Worm (Caenorhabditis elegans) whole organism, L1 larva: ENCODE measurements around the gene srx-116.

Experiments
- C04F5.9 ChIP-seq: sonication (generic microtip); optimal IDR thresholded peaks from 2 replicates; lab custom pipeline; 2016; ENCODE audit warnings: missing genetic modification characterization, missing compliant biosample characterization
- C16A3.4 ChIP-seq: fragments of 150-350 bp; optimal IDR thresholded peaks from 2 replicates; lab custom pipeline; 2014; ENCODE audit warnings: missing biosample characterization, missing genetic modification characterization
- Y116A8C.19 ChIP-seq: sonication (generic microtip); optimal IDR thresholded peaks from 2 replicates; lab custom pipeline; 2016; ENCODE audit warnings: missing compliant biosample characterization, missing genetic modification characterization, borderline replicate concordance
- aha-1 ChIP-seq: fragments of 150-350 bp; optimal IDR thresholded peaks from 2 replicates; lab custom pipeline; 2014; ENCODE audit warnings: missing biosample characterization, missing genetic modification characterization
- alr-1 ChIP-seq: fragments of 200-800 bp; sonication (Bioruptor generic); optimal IDR thresholded peaks from 2 replicates; lab custom pipeline; 2018; ENCODE audit warnings: borderline replicate concordance, mild to moderate bottlenecking, missing genetic modification characterization, missing compliant biosample characterization
- ama-1 ChIP-seq: fragments of 150-350 bp; optimal IDR thresholded peaks from 2 replicates; lab custom pipeline; 2014
- blmp-1 ChIP-seq: fragments of 150-350 bp; optimal IDR thresholded peaks from 2 replicates; lab custom pipeline; 2014; ENCODE audit warnings: missing biosample characterization, missing genetic modification characterization
- ceh-8 ChIP-seq: fragments of 200-800 bp; sonication (Bioruptor generic); optimal IDR thresholded peaks from 2 replicates; lab custom pipeline; 2018; ENCODE audit warnings: mild to moderate bottlenecking, missing genetic modification characterization, moderate library complexity, missing compliant biosample characterization
- ceh-88 ChIP-seq: fragments of 200-800 bp; sonication (Bioruptor generic); IDR thresholded peaks from 2 replicates; pipeline ENCODE4 v1.3.6; 2022; ENCODE audit warnings: missing genetic modification characterization, missing compliant biosample characterization
- efl-1 ChIP-seq, 4 experiments: fragments of 150-350 bp; optimal IDR thresholded peaks in 3 of 4; peaks in 1 of 4; 1 replicate in 1 of 4; 2 replicates in 3 of 4; lab custom pipeline; 2014; ENCODE audit warnings: missing biosample characterization in 2 of 4, missing genetic modification characterization in 2 of 4, missing genetic modification reagents in 2 of 4
- efl-3 ChIP-seq: fragments of 200-800 bp; sonication (Bioruptor generic); optimal IDR thresholded peaks from 2 replicates; lab custom pipeline; 2018; ENCODE audit warnings: mild to moderate bottlenecking, missing genetic modification characterization, missing compliant biosample characterization
- egl-13 ChIP-seq: sonication (generic microtip); optimal IDR thresholded peaks from 2 replicates; lab custom pipeline; 2016; ENCODE audit warnings: missing genotype, missing genetic modification reagents, missing genetic modification characterization, missing compliant biosample characterization
- elt-2 ChIP-seq: sonication (generic microtip); optimal IDR thresholded peaks from 2 replicates; lab custom pipeline; 2016; ENCODE audit warnings: missing genetic modification characterization, mild to moderate bottlenecking, inconsistent platforms, missing compliant biosample characterization, missing genetic modification reagents
- fos-1 ChIP-seq: fragments of 150-350 bp; optimal IDR thresholded peaks from 2 replicates; lab custom pipeline; 2014; ENCODE audit warnings: missing biosample characterization, missing genetic modification characterization
- grh-1 ChIP-seq: fragments of 200-800 bp; sonication (Bioruptor generic); IDR thresholded peaks from 2 replicates; pipeline ENCODE4 v1.3.6; 2022; ENCODE audit warnings: missing genetic modification reagents, missing genetic modification characterization, missing compliant biosample characterization
- hlh-17 ChIP-seq: fragments of 200-800 bp; sonication (Bioruptor generic); optimal IDR thresholded peaks from 2 replicates; lab custom pipeline; 2018; ENCODE audit warnings: missing genetic modification characterization, mild to moderate bottlenecking, missing compliant biosample characterization, moderate library complexity, borderline replicate concordance
- irx-1 ChIP-seq: sonication (generic microtip); optimal IDR thresholded peaks from 2 replicates; lab custom pipeline; 2016; ENCODE audit warnings: missing genetic modification characterization, missing compliant biosample characterization
- isw-1 ChIP-seq: fragments of 200-800 bp; sonication (Bioruptor generic); IDR thresholded peaks from 2 replicates; pipeline ENCODE4 v1.3.6; 2022; ENCODE audit warnings: missing genetic modification characterization, missing compliant biosample characterization
- lin-13 ChIP-seq: fragments of 150-350 bp; optimal IDR thresholded peaks from 2 replicates; lab custom pipeline; 2014; ENCODE audit warnings: missing biosample characterization, missing genetic modification reagents, missing genetic modification characterization
- lin-14 ChIP-seq: fragments of 200-800 bp; sonication (Bioruptor generic); optimal IDR thresholded peaks from 2 replicates; lab custom pipeline; 2018; ENCODE audit warnings: mild to moderate bottlenecking, missing genetic modification characterization, moderate library complexity, missing compliant biosample characterization
- lin-15B ChIP-seq: fragments of 150-350 bp; sonication (generic microtip); optimal IDR thresholded peaks from 3 replicates; lab custom pipeline; 2014; ENCODE audit warnings: missing biosample characterization, missing genetic modification characterization
- lin-39 ChIP-seq: fragments of 150-350 bp; optimal IDR thresholded peaks from 2 replicates; lab custom pipeline; 2014; ENCODE audit warnings: missing biosample characterization, missing genetic modification reagents, missing genetic modification characterization
- mep-1 ChIP-seq: fragments of 150-350 bp; optimal IDR thresholded peaks from 2 replicates; lab custom pipeline; 2014; ENCODE audit warnings: missing biosample characterization, missing genetic modification characterization
- nhr-19 ChIP-seq: fragments of 200-800 bp; sonication (Bioruptor generic); conservative IDR thresholded peaks from 2 replicates; pipeline ENCODE4 v1.3.6; 2022; ENCODE audit warnings: missing genetic modification characterization, missing compliant biosample characterization
- nhr-28 ChIP-seq: fragments of 150-350 bp; optimal IDR thresholded peaks from 2 replicates; lab custom pipeline; 2014; ENCODE audit warnings: missing biosample characterization, missing genetic modification characterization
- nhr-47 ChIP-seq: sonication (generic microtip); optimal IDR thresholded peaks from 2 replicates; lab custom pipeline; 2016; ENCODE audit warnings: mild to moderate bottlenecking, missing genetic modification characterization, moderate library complexity, missing compliant biosample characterization
- nhr-77 ChIP-seq: fragments of 150-350 bp; optimal IDR thresholded peaks from 2 replicates; lab custom pipeline; 2014; ENCODE audit warnings: missing biosample characterization, missing genetic modification characterization
- nhr-85 ChIP-seq: sonication (generic microtip); peaks from one replicate; lab custom pipeline; 2016; ENCODE audit warnings: missing genetic modification characterization, inconsistent platforms, missing compliant biosample characterization
- pag-3 ChIP-seq: sonication (generic microtip); optimal IDR thresholded peaks from 2 replicates; lab custom pipeline; 2017; ENCODE audit warnings: missing genetic modification characterization, mild to moderate bottlenecking, missing compliant biosample characterization, antibody characterized with exemption, borderline replicate concordance; ENCODE audit not compliant: insufficient read depth
- pax-3 ChIP-seq: fragments of 200-800 bp; sonication (Bioruptor generic); optimal IDR thresholded peaks from 2 replicates; lab custom pipeline; 2018; ENCODE audit warnings: mild to moderate bottlenecking, missing genetic modification characterization, moderate library complexity, missing compliant biosample characterization
- pqm-1 ChIP-seq: sonication (generic microtip); optimal IDR thresholded peaks from 3 replicates; lab custom pipeline; 2017; ENCODE audit warnings: missing biosample characterization, missing genetic modification characterization
- skn-1 ChIP-seq: fragments of 150-350 bp; optimal IDR thresholded peaks from 2 replicates; lab custom pipeline; 2014; ENCODE audit warnings: missing biosample characterization, missing genetic modification characterization
- snu-23 ChIP-seq: sonication (generic microtip); optimal IDR thresholded peaks from 2 replicates; lab custom pipeline; 2016; ENCODE audit warnings: missing genetic modification characterization, missing compliant biosample characterization
- sptf-1 ChIP-seq: fragments of 150-350 bp; optimal IDR thresholded peaks from 2 replicates; lab custom pipeline; 2014; ENCODE audit warnings: missing biosample characterization, missing genetic modification characterization
- sup-37 ChIP-seq: fragments of 200-800 bp; sonication (Bioruptor generic); optimal IDR thresholded peaks from 2 replicates; lab custom pipeline; 2018; ENCODE audit warnings: mild to moderate bottlenecking, missing genetic modification characterization, missing compliant biosample characterization
- tbx-2 ChIP-seq: sonication (generic microtip); optimal IDR thresholded peaks from 2 replicates; lab custom pipeline; 2016; ENCODE audit warnings: missing genetic modification characterization, missing compliant biosample characterization
- vab-15 ChIP-seq: sonication (generic microtip); optimal IDR thresholded peaks from 2 replicates; lab custom pipeline; 2017; ENCODE audit warnings: missing genotype, mild to moderate bottlenecking, missing genetic modification characterization, missing compliant biosample characterization
- xbp-1 ChIP-seq: sonication (generic microtip); optimal IDR thresholded peaks from 2 replicates; lab custom pipeline; 2016; ENCODE audit warnings: missing genetic modification characterization, missing compliant biosample characterization
- zag-1 ChIP-seq: fragments of 150-350 bp; optimal IDR thresholded peaks from 2 replicates; lab custom pipeline; 2014; ENCODE audit warnings: missing biosample characterization, missing genetic modification characterization
- zip-4 ChIP-seq: fragments of 200-800 bp; sonication (Bioruptor generic); optimal IDR thresholded peaks from 2 replicates; lab custom pipeline; 2018; ENCODE audit warnings: mild to moderate bottlenecking, missing genetic modification characterization, moderate library complexity, missing compliant biosample characterization
- ztf-4 ChIP-seq: fragments of 150-350 bp; optimal IDR thresholded peaks from 2 replicates; lab custom pipeline; 2014; ENCODE audit warnings: missing biosample characterization, missing genetic modification characterization

srx-116 gene

DNA sequence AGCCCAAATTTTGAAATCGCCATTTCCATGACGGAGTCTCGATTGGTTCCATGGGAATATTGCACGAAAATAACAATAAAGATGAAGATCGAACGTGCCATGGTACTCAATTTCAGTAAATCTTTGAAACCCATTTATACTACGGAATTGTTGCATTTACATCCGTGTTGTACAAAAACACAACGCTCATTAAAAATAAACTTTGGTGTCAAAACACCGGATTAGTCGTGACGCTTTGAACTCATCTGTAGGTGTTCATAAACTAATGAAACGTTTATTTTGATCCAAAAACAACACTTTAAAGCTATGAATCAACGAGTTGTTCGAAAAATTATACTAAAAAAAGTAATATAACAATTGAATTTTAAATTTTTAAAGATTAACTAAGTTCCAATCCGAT is 43.4 kb downstream of the srx-116 start, which contains the start of gene R11D1.4:
TSS of gene R11D1.4 (minus strand) at position 101 of the 400 bp plus-strand sequence.
- TF ChIP-seq blmp-1 (tag; lab: Kevin White, UChicago) = no peak
- TF ChIP-seq pqm-1 (tag; lab: Kevin White, UChicago) = no peak
- no peak for TF ChIP-seq tbx-2 (tag; lab: Kevin White, UChicago)
- no peak for TF ChIP-seq fos-1 (tag; lab: Kevin White, UChicago)
- TF ChIP-seq xbp-1 = no peak
- no peak for TF ChIP-seq lin-13
- TF ChIP-seq irx-1 = no peak
- no peak for TF ChIP-seq efl-1 (optimal IDR thresholded peaks at IDR 0.05; lab: Kevin White, UChicago)
- TF ChIP-seq efl-1 (GFP tag; optimal IDR thresholded peaks at IDR 0.05 in 1 of 2; lab: Kevin White, UChicago) = no peak
- no peak for TF ChIP-seq efl-3 (GFP tag; lab: Kevin White, UChicago)
- TF ChIP-seq zag-1 = no peak
- no peak for TF ChIP-seq ceh-8 (GFP tag; lab: Kevin White, UChicago)
- no peak for TF ChIP-seq Y116A8C.19 (tag; lab: Kevin White, UChicago)
- no peak for TF ChIP-seq sptf-1 (tag; lab: Kevin White, UChicago)
- TF ChIP-seq zip-4 (GFP tag; lab: Kevin White, UChicago) = no peak
- no peak for TF ChIP-seq alr-1 (tag; lab: Kevin White, UChicago)
- no peak for TF ChIP-seq ztf-4 (tag; lab: Kevin White, UChicago)
- no peak for TF ChIP-seq nhr-19 (GFP tag; lab: Robert Waterston, UW)
- no peak for TF ChIP-seq nhr-47 (tag; lab: Kevin White, UChicago)
- TF ChIP-seq, all 84 proteins: peak for 0

ce11 chrV:12716447-12716846 is 45.7 kb downstream of the srx-116 start, which contains the start of gene str-178:
Gene str-178 (minus strand): TSS chrV:12716547.
- TF ChIP-seq grh-1 = no peak
- no peak for TF ChIP-seq egl-13 (tag; lab: Kevin White, UChicago)
- TF ChIP-seq mep-1 = no peak
- TF ChIP-seq isw-1 (GFP tag; lab: Robert Waterston, UW) = no peak
- TF ChIP-seq irx-1 = no peak
- no peak for TF ChIP-seq skn-1 (tag; lab: Kevin White, UChicago)
- no peak for TF ChIP-seq hlh-17 (GFP tag; lab: Kevin White, UChicago)
- TF ChIP-seq alr-1 (tag; lab: Kevin White, UChicago) = no peak
- no peak for TF ChIP-seq ceh-88
- TF ChIP-seq C04F5.9 (tag; lab: Kevin White, UChicago) = no peak
- no peak for TF ChIP-seq tbx-2 (tag; lab: Kevin White, UChicago)
- no peak for TF ChIP-seq nhr-85
- TF ChIP-seq lin-15B = no peak
- TF ChIP-seq elt-2 (tag; lab: Kevin White, UChicago) = no peak
- no peak for TF ChIP-seq nhr-28
- no peak for TF ChIP-seq efl-1 (optimal IDR thresholded peaks at IDR 0.05; lab: Kevin White, UChicago)
- no peak for TF ChIP-seq efl-1 (GFP tag; optimal IDR thresholded peaks at IDR 0.05 in 1 of 2; lab: Kevin White, UChicago)

DNA sequence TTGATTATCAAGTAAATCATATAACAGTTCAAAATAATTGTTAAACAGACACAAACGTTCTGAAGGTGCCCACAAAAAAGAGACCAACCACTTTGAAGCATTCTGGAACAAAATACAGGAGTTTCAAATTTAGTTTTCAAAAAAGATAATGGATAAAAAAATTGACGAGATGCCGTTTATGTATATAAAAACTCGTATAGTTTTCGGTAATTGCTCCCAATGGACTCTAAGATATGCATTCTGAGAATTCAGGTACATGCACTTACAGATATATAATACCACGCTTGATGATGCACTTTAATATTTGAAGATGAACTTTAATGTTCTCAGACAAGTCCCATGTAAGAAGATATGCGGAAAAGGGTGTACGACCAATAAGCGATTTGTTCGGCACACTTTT is 47.9 kb downstream of the srx-116 start, which contains the start of gene str-181:
TSS of gene str-181 (minus strand) at position 101 of the 400 bp plus-strand sequence.
- TF ChIP-seq lin-39 (tag; lab: Kevin White, UChicago) (no peak), nhr-19 (GFP tag; lab: Robert Waterston, UW) (no peak), efl-3 (GFP tag; lab: Kevin White, UChicago) (no peak), C16A3.4 (no peak), aha-1 (tag; lab: Kevin White, UChicago) (no peak), ama-1 (lab: Kevin White, UChicago) (no peak), skn-1 (tag; lab: Kevin White, UChicago) (no peak), nhr-77 (tag; lab: Kevin White, UChicago) (no peak), sup-37 (GFP tag; lab: Kevin White, UChicago) (no peak), ztf-4 (tag; lab: Kevin White, UChicago) (no peak), pag-3 (tag; lab: Kevin White, UChicago) (no peak), C04F5.9 (tag; lab: Kevin White, UChicago) (no peak), pax-3 (tag; lab: Kevin White, UChicago) (no peak), sptf-1 (tag; lab: Kevin White, UChicago) (no peak), lin-14 (GFP tag; lab: Kevin White, UChicago) (no peak), tbx-2 (tag; lab: Kevin White, UChicago) (no peak), vab-15 (tag; lab: Kevin White, UChicago) (no peak), snu-23 (GFP tag; lab: Kevin White, UChicago) (no peak)
